Fruit fly (Drosophila melanogaster) whole organism, embryonic: ENCODE measurements around the gene CG31321.

Experiments used
- Asciz ChIP-seq: fragments of 200-800 bp; sonication (Bioruptor generic); optimal IDR thresholded peaks from 2 replicates; lab custom pipeline; 2017; ENCODE audit warnings: missing biosample characterization, mild to moderate bottlenecking, missing genetic modification characterization, missing genetic modification reagents
- CG10979 ChIP-seq: fragments of 200-800 bp; sonication (Bioruptor generic); optimal IDR thresholded peaks from 2 replicates; lab custom pipeline; 2018; ENCODE audit warnings: missing biosample characterization, mild to moderate bottlenecking, missing genetic modification characterization, moderate library complexity
- CG11085 ChIP-seq: fragments of 200-800 bp; sonication (Bioruptor generic); IDR thresholded peaks from 2 replicates; pipeline ENCODE4 v1.3.6; 2022; ENCODE audit warnings: missing biosample characterization, missing genetic modification characterization
- CG11696 ChIP-seq: fragments of 200-800 bp; sonication (Bioruptor generic); IDR thresholded peaks from 2 replicates; pipeline ENCODE4 v1.3.6; 2022; ENCODE audit warnings: missing biosample characterization, missing genetic modification characterization
- CG12104 ChIP-seq: fragments of 200-800 bp; sonication (Bioruptor generic); optimal IDR thresholded peaks from 3 replicates; lab custom pipeline; 2016; ENCODE audit warnings: missing biosample characterization, missing genetic modification characterization
- CG1233 ChIP-seq: fragments of 200-800 bp; sonication (Bioruptor generic); optimal IDR thresholded peaks from 4 replicates; lab custom pipeline; 2018; ENCODE audit warnings: missing biosample characterization, mild to moderate bottlenecking, missing genetic modification characterization
- CG12744 ChIP-seq: fragments of 200-800 bp; sonication (Bioruptor generic); optimal IDR thresholded peaks from 2 replicates; lab custom pipeline; 2016; ENCODE audit warnings: missing biosample characterization, missing genetic modification characterization
- CG14441 ChIP-seq: fragments of 200-800 bp; sonication (Bioruptor generic); IDR thresholded peaks from 2 replicates; pipeline ENCODE4 v1.3.6; 2022; ENCODE audit warnings: missing biosample characterization, missing genetic modification characterization
- CG15479 ChIP-seq: fragments of 200-800 bp; sonication (Bioruptor generic); optimal IDR thresholded peaks from 3 replicates; lab custom pipeline; 2019; ENCODE audit warnings: missing biosample characterization, mild to moderate bottlenecking, missing genetic modification characterization, moderate library complexity
- CG1602 ChIP-seq: fragments of 200-800 bp; sonication (Bioruptor generic); optimal IDR thresholded peaks from 3 replicates; lab custom pipeline; 2016; ENCODE audit warnings: missing biosample characterization, missing genetic modification characterization
- CG17361 ChIP-seq: fragments of 200-800 bp; sonication (Bioruptor generic); IDR thresholded peaks from 3 replicates; pipeline ENCODE4 v1.3.6; 2022; ENCODE audit warnings: missing biosample characterization, missing genetic modification characterization
- CG17568 ChIP-seq: fragments of 200-800 bp; sonication (Bioruptor generic); optimal IDR thresholded peaks from 2 replicates; lab custom pipeline; 2018; ENCODE audit warnings: missing biosample characterization, mild to moderate bottlenecking, missing genetic modification characterization, moderate library complexity
- CG17829 ChIP-seq: fragments of 200-800 bp; optimal IDR thresholded peaks from 2 replicates; lab custom pipeline; 2019; ENCODE audit warnings: missing biosample characterization, mild to moderate bottlenecking, missing genetic modification characterization, moderate library complexity
- CG18619 ChIP-seq: fragments of 200-800 bp; sonication (Bioruptor generic); optimal IDR thresholded peaks from 3 replicates; lab custom pipeline; 2017; ENCODE audit warnings: missing biosample characterization, mild to moderate bottlenecking, missing genetic modification characterization
- CG18764 ChIP-seq: fragments of 200-800 bp; sonication (Bioruptor generic); optimal IDR thresholded peaks from 3 replicates; lab custom pipeline; 2016; ENCODE audit warnings: missing biosample characterization, missing genetic modification characterization
- CG3847 ChIP-seq: fragments of 200-800 bp; sonication (Bioruptor generic); IDR thresholded peaks from 2 replicates; pipeline ENCODE4 v1.3.6; 2022; ENCODE audit warnings: missing biosample characterization, missing genetic modification characterization
- CG4424 ChIP-seq: fragments of 200-800 bp; sonication (Bioruptor generic); optimal IDR thresholded peaks from 3 replicates; lab custom pipeline; 2016; ENCODE audit warnings: missing biosample characterization, missing genetic modification characterization
- CG4854 ChIP-seq: fragments of 200-800 bp; sonication (Bioruptor generic); optimal IDR thresholded peaks from 2 replicates; lab custom pipeline; 2016; ENCODE audit warnings: missing biosample characterization, missing genetic modification characterization, inconsistent platforms
- CG6254 ChIP-seq: fragments of 200-800 bp; sonication (Bioruptor generic); optimal IDR thresholded peaks from 3 replicates; lab custom pipeline; 2017; ENCODE audit warnings: mild to moderate bottlenecking, missing biosample characterization, missing genetic modification reagents, missing genetic modification characterization
- CG7928 ChIP-seq: fragments of 200-800 bp; sonication (Bioruptor generic); optimal IDR thresholded peaks from 2 replicates; lab custom pipeline; 2017; ENCODE audit warnings: missing biosample characterization, mild to moderate bottlenecking, missing genetic modification characterization
- CG7987 ChIP-seq: fragments of 200-800 bp; sonication (Bioruptor generic); optimal IDR thresholded peaks from 2 replicates; lab custom pipeline; 2018; ENCODE audit warnings: missing biosample characterization, mild to moderate bottlenecking, missing genetic modification characterization, moderate library complexity
- Deaf1 ChIP-seq: fragments of 200-800 bp; optimal IDR thresholded peaks from 3 replicates; lab custom pipeline; 2019; ENCODE audit warnings: missing biosample characterization, mild to moderate bottlenecking, missing genetic modification characterization, moderate library complexity
- Dip2 ChIP-seq: fragments of 200-800 bp; sonication (Bioruptor generic); IDR thresholded peaks from 2 replicates; pipeline ENCODE4 v1.3.6; 2022; ENCODE audit warnings: missing biosample characterization, missing genetic modification characterization
- GATAe ChIP-seq: fragments of 200-800 bp; sonication (Bioruptor generic); conservative IDR thresholded peaks from 2 replicates; pipeline ENCODE4 v1.3.6; 2022; ENCODE audit warnings: missing biosample characterization, missing genetic modification characterization
- Gsc ChIP-seq: fragments of 200-800 bp; sonication (Bioruptor generic); IDR thresholded peaks from 2 replicates; pipeline ENCODE4 v1.3.6; 2022; ENCODE audit warnings: missing biosample characterization, missing genetic modification characterization
- HmgZ ChIP-seq: fragments of 200-800 bp; sonication (Bioruptor generic); optimal IDR thresholded peaks from 2 replicates; lab custom pipeline; 2018; ENCODE audit warnings: missing biosample characterization, mild to moderate bottlenecking, missing genetic modification characterization
- Ptx1 ChIP-seq: fragments of 200-800 bp; sonication (Bioruptor generic); IDR thresholded peaks from 2 replicates; pipeline ENCODE4 v1.3.6; 2022; ENCODE audit warnings: missing biosample characterization, missing genetic modification characterization
- Rfx ChIP-seq: fragments of 200-800 bp; sonication (Bioruptor generic); IDR thresholded peaks from 2 replicates; pipeline ENCODE4 v1.3.6; 2022; ENCODE audit warnings: missing biosample characterization, missing genetic modification characterization
- Sin3A ChIP-seq: fragments of >200 bp; optimal IDR thresholded peaks from 2 replicates; lab custom pipeline; 2018
- Spps ChIP-seq: fragments of 200-800 bp; sonication (Bioruptor generic); optimal IDR thresholded peaks from 2 replicates; lab custom pipeline; 2018; ENCODE audit warnings: missing biosample characterization, mild to moderate bottlenecking, missing genetic modification characterization
- Stat92E ChIP-seq, 3 experiments: fragments of >200 bp in 2 of 3; fragments of 200-800 bp in 1 of 3; sonication (Bioruptor generic) in 1 of 3; optimal IDR thresholded peaks; 2 replicates each; lab custom pipeline; 2017 to 2019; ENCODE audit warnings: missing biosample characterization in 3 of 3, missing genetic modification characterization in 3 of 3, mild to moderate bottlenecking in 1 of 3, moderate library complexity in 1 of 3
- bab2 ChIP-seq: fragments of 200-800 bp; sonication (Bioruptor generic); optimal IDR thresholded peaks from 2 replicates; lab custom pipeline; 2016; ENCODE audit warnings: missing biosample characterization, missing genetic modification characterization
- btn ChIP-seq: fragments of 200-800 bp; sonication (Bioruptor generic); optimal IDR thresholded peaks from 2 replicates; lab custom pipeline; 2016; ENCODE audit warnings: missing biosample characterization, missing genetic modification characterization
- cad ChIP-seq: fragments of >200 bp; optimal IDR thresholded peaks from 2 replicates; lab custom pipeline; 2017; ENCODE audit warnings: missing biosample characterization, missing genetic modification characterization
- cg ChIP-seq: fragments of 200-800 bp; sonication (Bioruptor generic); optimal IDR thresholded peaks from 3 replicates; lab custom pipeline; 2019; ENCODE audit warnings: missing biosample characterization, mild to moderate bottlenecking, missing genetic modification characterization, moderate library complexity
- chn ChIP-seq: fragments of 200-800 bp; sonication (Bioruptor generic); optimal IDR thresholded peaks from 2 replicates; lab custom pipeline; 2016; ENCODE audit warnings: missing biosample characterization, missing genetic modification characterization
- crc ChIP-seq: fragments of 200-800 bp; sonication (Bioruptor generic); optimal IDR thresholded peaks from 2 replicates; lab custom pipeline; 2016; ENCODE audit warnings: missing biosample characterization, missing genetic modification characterization
- h ChIP-seq: fragments of >200 bp; optimal IDR thresholded peaks from 2 replicates; lab custom pipeline; 2017
- mam ChIP-seq: fragments of 200-800 bp; sonication (Bioruptor generic); optimal IDR thresholded peaks from 3 replicates; lab custom pipeline; 2016; ENCODE audit warnings: missing biosample characterization, missing genetic modification characterization
- nau ChIP-seq: fragments of 200-800 bp; sonication (Bioruptor generic); optimal IDR thresholded peaks from 3 replicates; lab custom pipeline; 2017; ENCODE audit warnings: missing biosample characterization, mild to moderate bottlenecking, missing genetic modification characterization, missing genetic modification reagents
- phol ChIP-seq: fragments of 200-800 bp; sonication (Bioruptor generic); optimal IDR thresholded peaks from 3 replicates; lab custom pipeline; 2018; ENCODE audit warnings: missing biosample characterization, mild to moderate bottlenecking, missing genetic modification characterization, moderate library complexity
- prd ChIP-seq, 3 experiments: fragments of >200 bp in 2 of 3; fragments of 200-800 bp in 1 of 3; sonication (Bioruptor generic) in 1 of 3; optimal IDR thresholded peaks in 2 of 3; IDR thresholded peaks in 1 of 3; 2 replicates in 2 of 3; 3 replicates in 1 of 3; pipeline versions ENCODE4 v1.3.6 to Lab custom; 2017 to 2022; ENCODE audit warnings: missing biosample characterization in 1 of 3, missing genetic modification characterization in 1 of 3
- sens ChIP-seq: fragments of 200-800 bp; sonication (Bioruptor generic); peaks from one replicate; lab custom pipeline; 2016; ENCODE audit warnings: missing biosample characterization, missing genetic modification characterization
- sima ChIP-seq: fragments of 200-800 bp; sonication (Bioruptor generic); optimal IDR thresholded peaks from 2 replicates; lab custom pipeline; 2016; ENCODE audit warnings: missing biosample characterization, missing genetic modification characterization
- trh ChIP-seq: fragments of 200-800 bp; sonication (Bioruptor generic); optimal IDR thresholded peaks from 2 replicates; lab custom pipeline; 2016; ENCODE audit warnings: missing biosample characterization, missing genetic modification characterization
- unpg ChIP-seq: fragments of 200-800 bp; sonication (Bioruptor generic); optimal IDR thresholded peaks from 3 replicates; lab custom pipeline; 2018; ENCODE audit warnings: missing biosample characterization, mild to moderate bottlenecking, missing genetic modification characterization, moderate library complexity
- vfl ChIP-seq: fragments of 200-800 bp; sonication (Bioruptor generic); optimal IDR thresholded peaks from 2 replicates; lab custom pipeline; 2016; ENCODE audit warnings: missing biosample characterization, missing genetic modification characterization
- wor ChIP-seq: fragments of 200-800 bp; sonication (Bioruptor generic); IDR thresholded peaks from 2 replicates; pipeline ENCODE4 v1.3.6; 2022; ENCODE audit warnings: missing biosample characterization, missing genetic modification characterization
- yki ChIP-seq: fragments of >200 bp; optimal IDR thresholded peaks from 3 replicates; lab custom pipeline; 2018
- zf30C ChIP-seq: fragments of 200-800 bp; sonication (Bioruptor generic); optimal IDR thresholded peaks from 3 replicates; lab custom pipeline; 2018; ENCODE audit warnings: missing biosample characterization, mild to moderate bottlenecking, missing genetic modification characterization

Gene CG31321

dm6 chr3R:14346838-14347745 is 36.9 kb downstream of the CG31321 start (continued):
- TF ChIP-seq CG18619 (GFP tag; lab: Kevin White, UChicago) = peak; percentile 58
- peak; percentile 34; the same call in 1 of the 2 replicates for TF ChIP-seq Rfx
- no peak for TF ChIP-seq CG14441 (GFP tag; lab: Robert Waterston, UW)
- peak; percentile 50 for TF ChIP-seq CG10979 (tag; lab: Kevin White, UChicago)
- peak; percentile 32 for TF ChIP-seq mam (GFP tag; lab: Kevin White, UChicago)
- peak; percentile 82 for TF ChIP-seq cg (GFP tag; lab: Kevin White, UChicago)
- TF ChIP-seq wor (GFP tag; lab: Robert Waterston, UW) = no peak
- TF ChIP-seq CG17361 = peak; percentile 59
- peak; percentile 57 for TF ChIP-seq cad (GFP tag; lab: Kevin White, UChicago)
- TF ChIP-seq unpg (GFP tag; lab: Kevin White, UChicago) = peak; percentile 60
- TF ChIP-seq Deaf1 (tag; lab: Kevin White, UChicago) = peak; percentile 90
- no peak for TF ChIP-seq GATAe (GFP tag; lab: Robert Waterston, UW)
- TF ChIP-seq Asciz (GFP tag; lab: Kevin White, UChicago) = peak; percentile 59
- TF ChIP-seq CG17829 (tag; lab: Kevin White, UChicago) = peak; percentile 46
- no peak for TF ChIP-seq CG15479
- TF ChIP-seq CG4854 (GFP tag; lab: Kevin White, UChicago) = no peak
- no peak for TF ChIP-seq sima
- TF ChIP-seq CG3847 = 0 out of 2 replicates have a peak, but pooled peaks have one; percentile 29
- peak; percentile 66 for TF ChIP-seq phol (tag; lab: Kevin White, UChicago)
- no peak for TF ChIP-seq Stat92E (GFP tag; optimal IDR thresholded peaks at IDR 0.05; lab: Kevin White, UChicago)
- TF ChIP-seq zf30C (GFP tag; lab: Kevin White, UChicago) = no peak
- TF ChIP-seq CG6254 (GFP tag; lab: Kevin White, UChicago) = peak; percentile 38
- TF ChIP-seq nau (GFP tag; lab: Kevin White, UChicago) = peak; percentile 49
- TF ChIP-seq sens (GFP tag; lab: Kevin White, UChicago) = peak; percentile 83
- no peak for TF ChIP-seq Gsc
- 0 out of 2 replicates have a peak, but pooled peaks have one; percentile 25 for TF ChIP-seq CG11696
- TF ChIP-seq btn = no peak
- peak; percentile 15 for TF ChIP-seq CG1233 (GFP tag; lab: Kevin White, UChicago)
- peak; percentile 12 for TF ChIP-seq CG17568 (GFP tag; lab: Kevin White, UChicago)
- TF ChIP-seq HmgZ (tag; lab: Kevin White, UChicago) = peak; percentile 15
- no peak for TF ChIP-seq CG7987
- TF ChIP-seq Ptx1 (GFP tag; lab: Robert Waterston, UW) = peak; percentile 73
- TF ChIP-seq Sin3A (lab: Kevin White, UChicago) = no peak
- no peak for TF ChIP-seq crc (GFP tag; lab: Kevin White, UChicago)
- no peak for TF ChIP-seq prd (optimal IDR thresholded peaks at IDR 0.05; lab: Kevin White, UChicago)
- peak; percentile 28; the same call in 1 of the 3 replicates for TF ChIP-seq prd (GFP tag; IDR thresholded peaks at IDR 0.05; lab: Robert Waterston, UW)
- TF ChIP-seq CG4424 = peak; percentile 64
- no peak for TF ChIP-seq yki (lab: Kevin White, UChicago)
- TF ChIP-seq Spps = no peak
- no peak for TF ChIP-seq CG12744
- peak; percentile 26 for TF ChIP-seq CG1602
- TF ChIP-seq CG7928 (GFP tag; lab: Kevin White, UChicago) = no peak
- TF ChIP-seq h (lab: Kevin White, UChicago) = no peak
- peak; percentile 4 for TF ChIP-seq CG18764 (GFP tag; lab: Kevin White, UChicago)
- no peak for TF ChIP-seq vfl (GFP tag; lab: Kevin White, UChicago)
- peak; percentile 47 for TF ChIP-seq bab2 (GFP tag; lab: Kevin White, UChicago)
- peak; percentile 22 for TF ChIP-seq CG12104 (GFP tag; lab: Kevin White, UChicago)
- TF ChIP-seq Dip2 (GFP tag; lab: Robert Waterston, UW) = no peak
- no peak for TF ChIP-seq chn (GFP tag; lab: Kevin White, UChicago)
- TF ChIP-seq CG11085 (GFP tag; lab: Robert Waterston, UW) = no peak
- peak; percentile 17 for TF ChIP-seq trh (GFP tag; lab: Kevin White, UChicago)
